Worm (Caenorhabditis elegans): ENCODE data around the gene pink-1.

DNA sequence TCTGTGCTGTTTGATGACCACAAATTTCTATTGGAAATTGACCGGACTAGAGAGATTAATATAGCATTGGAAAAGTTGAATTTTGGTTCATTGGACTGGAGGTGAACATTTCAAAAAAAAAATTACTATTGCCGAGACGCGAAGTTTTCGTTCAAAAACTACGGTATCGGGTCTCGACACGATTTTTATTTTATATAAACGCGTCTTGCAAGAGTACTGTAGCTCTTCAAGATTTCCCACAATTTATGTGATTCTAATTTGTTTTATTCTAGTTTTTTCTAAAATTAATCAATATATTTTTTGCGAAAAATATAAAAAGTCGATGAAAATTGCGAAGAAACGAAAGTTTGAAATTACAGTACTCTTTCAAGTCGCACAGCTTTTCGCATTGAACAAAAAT is 24.9 kb downstream of the pink-1 start, which contains the start of gene F09E5.12:
- TF ChIP-seq flt-1 (GFP tag; IDR thresholded peaks at IDR 0.05) (no peak), ztf-23 (GFP tag; IDR thresholded peaks at IDR 0.05) (no peak), tab-1 (GFP tag; IDR thresholded peaks at IDR 0.05) (no peak), T22C8.4 (GFP tag; IDR thresholded peaks at IDR 0.05) (no peak), cog-1 (tag; optimal IDR thresholded peaks at IDR 0.05) (no peak), klf-2 (GFP tag; conservative IDR thresholded peaks at IDR 0.05) (no peak)

Measured in whole organism, midembryonic.